Fruit fly (Drosophila melanogaster) whole organism, prepupa: ENCODE measurements around the gene CG34281.

Experiments
- CG11762 ChIP-seq: fragments of 200-800 bp; sonication (Bioruptor generic); optimal IDR thresholded peaks from 3 replicates; lab custom pipeline; 2016; ENCODE audit warnings: missing biosample characterization, missing genetic modification characterization; ENCODE audit not compliant: insufficient read depth
- CG8632 ChIP-seq: fragments of 200-800 bp; sonication (Bioruptor generic); optimal IDR thresholded peaks from 3 replicates; lab custom pipeline; 2016; ENCODE audit warnings: missing biosample characterization, missing genetic modification characterization
- Hr4 ChIP-seq: fragments of 200-800 bp; sonication (Bioruptor generic); optimal IDR thresholded peaks from 3 replicates; lab custom pipeline; 2016; ENCODE audit warnings: missing biosample characterization, missing genetic modification characterization
- Sox102F ChIP-seq: fragments of 200-800 bp; sonication (Bioruptor generic); optimal IDR thresholded peaks from 2 replicates; lab custom pipeline; 2016; ENCODE audit warnings: missing biosample characterization, mild to moderate bottlenecking, missing genetic modification characterization
- ss ChIP-seq, 2 experiments: fragments of 200-800 bp; sonication (Bioruptor generic); optimal IDR thresholded peaks; 2 replicates in 1 of 2; 3 replicates in 1 of 2; lab custom pipeline; 2017 to 2018; ENCODE audit warnings: mild to moderate bottlenecking in 2 of 2, missing biosample characterization in 2 of 2, missing genetic modification characterization in 2 of 2, moderate library complexity in 1 of 2

dm6 chr3R:17631176-17631865 is 18.6 kb downstream of the CG34281 start:
- TF ChIP-seq Sox102F (GFP tag; lab: Kevin White, UChicago) (no peak), Hr4 (GFP tag; lab: Kevin White, UChicago) (no peak), CG11762 (GFP tag; lab: Kevin White, UChicago) (no peak), ss (GFP tag; optimal IDR thresholded peaks at IDR 0.05; lab: Kevin White, UChicago) (no peak), CG8632 (no peak)
